Worm (Caenorhabditis elegans) whole organism, L4/young adult: ENCODE data around the gene srg-25.

Experiments
- W03F9.2 ChIP-seq: fragments of 150-350 bp; optimal IDR thresholded peaks from 2 replicates; lab custom pipeline; 2014; ENCODE audit warnings: missing biosample characterization, missing genetic modification characterization
- him-1 ChIP-seq: sonication (generic microtip); optimal IDR thresholded peaks from 2 replicates; lab custom pipeline; 2016; ENCODE audit warnings: missing genotype, missing genetic modification reagents, missing genetic modification characterization, missing compliant biosample characterization

ce11 chrV:5349471-5349870 is 4.2 kb upstream of the srg-25 start, which contains the start of gene T09D3.3:
- TF ChIP-seq him-1 (tag; lab: Kevin White, UChicago) (no peak), W03F9.2 (tag; lab: Kevin White, UChicago) (no peak)
